Fruit fly (Drosophila melanogaster) whole organism, adult: ENCODE measurements around the gene CG6126.

Experiments
- CG33017 ChIP-seq: fragments of 200-800 bp; sonication (Bioruptor generic); optimal IDR thresholded peaks from 2 replicates; lab custom pipeline; 2018; ENCODE audit warnings: missing biosample characterization, mild to moderate bottlenecking, missing genetic modification characterization, moderate library complexity
- CG7045 ChIP-seq: fragments of 200-800 bp; sonication (Bioruptor generic); optimal IDR thresholded peaks from 2 replicates; lab custom pipeline; 2017; ENCODE audit warnings: missing biosample characterization, mild to moderate bottlenecking, missing genetic modification characterization
- pad ChIP-seq: fragments of 200-800 bp; sonication (Bioruptor generic); optimal IDR thresholded peaks from 3 replicates; lab custom pipeline; 2017; ENCODE audit warnings: missing biosample characterization, missing genetic modification characterization, mild to moderate bottlenecking, moderate library complexity, missing genetic modification reagents

DNA sequence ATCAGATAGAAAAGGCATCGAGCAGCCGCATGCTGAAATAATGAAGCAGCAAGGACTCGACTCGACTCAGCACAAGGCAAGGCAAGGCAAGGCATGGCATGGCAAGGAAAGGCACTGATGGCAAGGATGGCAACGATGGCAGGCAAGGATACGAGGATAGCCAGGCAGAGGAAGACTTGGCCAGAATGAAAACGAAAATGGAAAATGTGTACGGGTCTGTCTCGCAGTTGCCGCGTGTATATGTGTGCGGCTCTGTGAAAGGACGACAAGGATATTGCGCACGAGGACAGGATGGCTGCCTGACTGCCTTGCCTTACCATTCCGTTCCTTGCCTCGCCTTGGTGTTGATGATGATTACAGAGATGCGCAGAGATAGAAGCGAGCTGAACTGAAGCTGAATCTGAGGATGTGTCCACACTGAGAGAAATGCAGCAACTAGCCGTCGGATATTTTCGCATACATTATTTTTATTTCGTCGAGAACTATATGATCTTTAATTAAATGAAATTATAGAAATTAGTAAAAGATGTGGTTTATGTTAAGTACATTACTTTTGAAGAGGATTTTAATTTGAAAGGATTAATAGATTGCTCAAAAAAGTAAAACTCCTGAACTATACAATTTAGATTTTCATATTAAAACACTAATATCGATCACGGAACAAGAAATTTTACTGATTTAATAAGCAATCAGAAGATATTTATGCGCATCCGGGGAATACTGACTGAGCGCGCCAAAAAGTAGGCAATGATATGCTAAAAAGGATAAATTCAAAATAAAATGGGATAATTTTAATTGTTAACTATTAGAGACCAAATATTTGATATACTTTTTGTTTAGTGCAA lies 11.8 kb upstream of the CG6126 start:
- no peak for TF ChIP-seq pad
- TF ChIP-seq CG7045, result no peak
- TF ChIP-seq CG33017, result no peak
